Fruit fly (Drosophila melanogaster) whole organism, pupa: ENCODE measurements around the gene CG2816.

Experiments
- CG10348 ChIP-seq: fragments of 200-800 bp; sonication (Bioruptor generic); IDR thresholded peaks from 2 replicates; pipeline ENCODE4 v1.3.6; 2022; ENCODE audit warnings: missing biosample characterization, missing genetic modification characterization
- CG12605 ChIP-seq: fragments of 200-800 bp; sonication (Bioruptor generic); IDR thresholded peaks from 2 replicates; pipeline ENCODE4 v1.3.6; 2022; ENCODE audit warnings: missing biosample characterization, missing genetic modification characterization
- CG13204 ChIP-seq: fragments of 200-800 bp; sonication (Bioruptor generic); optimal IDR thresholded peaks from 2 replicates; lab custom pipeline; 2018; ENCODE audit warnings: missing biosample characterization, mild to moderate bottlenecking, missing genetic modification characterization, moderate library complexity
- CG14655 ChIP-seq: fragments of 200-800 bp; sonication (Bioruptor generic); optimal IDR thresholded peaks from 3 replicates; lab custom pipeline; 2017; ENCODE audit warnings: mild to moderate bottlenecking, missing biosample characterization, missing genetic modification reagents, missing genetic modification characterization
- CG15710 ChIP-seq: fragments of 200-800 bp; sonication (Bioruptor generic); optimal IDR thresholded peaks from 2 replicates; lab custom pipeline; 2018; ENCODE audit warnings: missing biosample characterization, mild to moderate bottlenecking, missing genetic modification characterization, moderate library complexity
- CG17806 ChIP-seq: fragments of 200-800 bp; sonication (Bioruptor generic); optimal IDR thresholded peaks from 2 replicates; lab custom pipeline; 2018; ENCODE audit warnings: missing biosample characterization, mild to moderate bottlenecking, missing genetic modification characterization, moderate library complexity
- CG32121 ChIP-seq: fragments of 200-800 bp; sonication (Bioruptor generic); IDR thresholded peaks from 2 replicates; pipeline ENCODE4 v1.3.6; 2022; ENCODE audit warnings: missing biosample characterization, missing genetic modification characterization
- CG34367 ChIP-seq: fragments of 200-800 bp; sonication (Bioruptor generic); optimal IDR thresholded peaks from 2 replicates; lab custom pipeline; 2018; ENCODE audit warnings: missing biosample characterization, mild to moderate bottlenecking, missing genetic modification characterization
- CG4496 ChIP-seq: fragments of 200-800 bp; sonication (Bioruptor generic); IDR thresholded peaks from 3 replicates; pipeline ENCODE4 v1.3.6; 2022; ENCODE audit warnings: missing biosample characterization, missing genetic modification characterization
- CG8159 ChIP-seq: fragments of 200-800 bp; sonication (Bioruptor generic); optimal IDR thresholded peaks from 3 replicates; lab custom pipeline; 2018; ENCODE audit warnings: missing biosample characterization, mild to moderate bottlenecking, missing genetic modification characterization, moderate library complexity
- CG8301 ChIP-seq: fragments of 200-800 bp; sonication (Bioruptor generic); optimal IDR thresholded peaks from 2 replicates; lab custom pipeline; 2018; ENCODE audit warnings: missing biosample characterization, mild to moderate bottlenecking, missing genetic modification characterization
- CG9948 ChIP-seq: fragments of 200-800 bp; sonication (Bioruptor generic); optimal IDR thresholded peaks from 2 replicates; lab custom pipeline; 2018; ENCODE audit warnings: missing biosample characterization, mild to moderate bottlenecking, missing genetic modification characterization, moderate library complexity
- D1 ChIP-seq: fragments of 200-800 bp; sonication (Bioruptor generic); optimal IDR thresholded peaks from 2 replicates; lab custom pipeline; 2018; ENCODE audit warnings: missing biosample characterization, mild to moderate bottlenecking, missing genetic modification characterization, moderate library complexity
- EcR ChIP-seq: fragments of 200-800 bp; sonication (Bioruptor generic); optimal IDR thresholded peaks from 3 replicates; lab custom pipeline; 2019; ENCODE audit warnings: missing biosample characterization, missing genetic modification characterization, mild to moderate bottlenecking, moderate library complexity, missing genetic modification reagents
- Ets98B ChIP-seq: fragments of 200-800 bp; sonication (Bioruptor generic); IDR thresholded peaks from 2 replicates; pipeline ENCODE4 v1.3.6; 2022; ENCODE audit warnings: missing biosample characterization, missing genetic modification characterization
- Pif1A ChIP-seq: fragments of 200-800 bp; sonication (Bioruptor generic); optimal IDR thresholded peaks from 3 replicates; lab custom pipeline; 2016; ENCODE audit warnings: missing biosample characterization, missing genetic modification characterization
- Pif1B ChIP-seq: fragments of 200-800 bp; sonication (Bioruptor generic); optimal IDR thresholded peaks from 3 replicates; lab custom pipeline; 2016; ENCODE audit warnings: missing biosample characterization, missing genetic modification characterization
- Snoo ChIP-seq: fragments of 200-800 bp; sonication (Bioruptor generic); optimal IDR thresholded peaks from 3 replicates; lab custom pipeline; 2017; ENCODE audit warnings: missing biosample characterization, mild to moderate bottlenecking, missing genetic modification characterization, inconsistent platforms
- fd96Ca ChIP-seq: fragments of 200-800 bp; sonication (Bioruptor generic); IDR thresholded peaks from 3 replicates; pipeline ENCODE4 v1.3.6; 2022; ENCODE audit warnings: missing biosample characterization, missing genetic modification characterization
- gl ChIP-seq: fragments of 200-800 bp; sonication (Bioruptor generic); optimal IDR thresholded peaks from 2 replicates; lab custom pipeline; 2018; ENCODE audit warnings: missing biosample characterization, mild to moderate bottlenecking, missing genetic modification characterization
- rn ChIP-seq: fragments of 200-800 bp; sonication (Bioruptor generic); IDR thresholded peaks from 2 replicates; pipeline ENCODE4 v1.3.6; 2022; ENCODE audit warnings: missing biosample characterization, missing genetic modification characterization

CG2816 gene

DNA sequence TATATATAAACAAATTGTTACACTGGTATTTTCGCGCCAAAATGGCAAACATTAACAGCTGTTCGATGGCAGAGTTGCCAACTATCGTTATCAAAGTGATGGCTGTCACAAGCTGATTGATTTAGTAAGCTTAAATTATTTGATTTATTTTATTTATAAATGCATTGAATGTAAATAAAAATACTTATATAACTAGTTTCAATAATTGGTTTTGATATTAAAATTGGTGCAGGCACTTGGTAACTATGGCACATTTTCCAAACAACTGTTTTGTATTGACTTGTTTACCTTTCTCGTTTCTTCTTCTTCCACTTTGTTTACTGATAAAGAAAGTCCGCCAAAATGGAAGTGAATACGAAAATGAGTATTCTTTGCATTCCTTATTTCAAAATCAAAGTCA lies 8.2 kb downstream of the CG2816 start, which contains the start of gene cutlet:
Gene cutlet, minus strand, starts transcription at position 84 of the 400 bp plus-strand sequence.
- TF ChIP-seq Pif1A, result no peak
- no peak for TF ChIP-seq CG8159
- no peak for TF ChIP-seq CG12605
- TF ChIP-seq gl, result no peak
- no peak for TF ChIP-seq Ets98B
- TF ChIP-seq Snoo (tag; lab: Kevin White, UChicago), result no peak
- no peak for TF ChIP-seq CG32121 (GFP tag; lab: Robert Waterston, UW)
- no peak for TF ChIP-seq CG34367 (tag; lab: Kevin White, UChicago)
- no peak for TF ChIP-seq EcR (GFP tag; lab: Kevin White, UChicago)
- TF ChIP-seq CG14655 (GFP tag; lab: Kevin White, UChicago), result no peak
- no peak for TF ChIP-seq CG9948 (tag; lab: Kevin White, UChicago)
- no peak for TF ChIP-seq CG15710 (tag; lab: Kevin White, UChicago)
- TF ChIP-seq fd96Ca, result no peak
- no peak for TF ChIP-seq Pif1B (GFP tag; lab: Kevin White, UChicago)
- TF ChIP-seq D1 (tag; lab: Kevin White, UChicago), result no peak
- TF ChIP-seq rn (GFP tag; lab: Robert Waterston, UW), result no peak
- TF ChIP-seq CG10348 (GFP tag; lab: Robert Waterston, UW), result no peak
- TF ChIP-seq CG13204 (GFP tag; lab: Kevin White, UChicago), result no peak
- TF ChIP-seq CG4496 (GFP tag; lab: Robert Waterston, UW), result no peak

DNA sequence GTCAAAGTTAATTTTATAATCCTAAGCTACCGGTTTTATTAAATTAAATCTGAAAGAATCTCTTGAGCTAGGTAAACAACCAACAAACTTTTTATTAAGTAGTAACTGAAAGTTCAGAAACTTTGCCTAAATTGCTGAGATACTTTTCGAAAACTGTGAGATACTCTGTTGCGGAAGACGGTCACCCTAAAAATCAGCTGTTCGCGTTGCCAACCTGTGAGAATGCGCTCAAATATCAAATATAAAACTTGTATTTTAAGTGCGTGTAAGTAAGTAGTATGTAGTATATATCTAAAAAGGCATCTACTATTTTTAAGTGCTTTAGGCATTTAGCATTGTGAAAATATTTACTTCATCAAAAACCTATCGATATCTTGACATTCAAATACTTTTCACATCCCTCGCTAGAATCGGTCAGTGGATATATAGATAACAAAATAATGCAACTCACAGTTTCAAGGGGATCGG lies 9.5 kb downstream of the CG2816 start, which contains the start of the genes CG31955 and CG2818:
Gene CG31955, minus strand, starts transcription at position 157 of the 468 bp plus-strand sequence.
Gene CG2818, plus strand, starts transcription at position 412 of the 468 bp plus-strand sequence.
- TF ChIP-seq CG10348 (GFP tag; lab: Robert Waterston, UW) (no peak), rn (GFP tag; lab: Robert Waterston, UW) (no peak), D1 (tag; lab: Kevin White, UChicago) (no peak), CG9948 (tag; lab: Kevin White, UChicago) (no peak), CG4496 (GFP tag; lab: Robert Waterston, UW) (no peak), CG15710 (tag; lab: Kevin White, UChicago) (no peak), CG12605 (no peak), CG34367 (tag; lab: Kevin White, UChicago) (no peak), fd96Ca (no peak), CG17806 (no peak), Snoo (tag; lab: Kevin White, UChicago) (no peak), CG8301 (tag; lab: Kevin White, UChicago) (no peak), gl (no peak), EcR (GFP tag; lab: Kevin White, UChicago) (no peak), CG13204 (GFP tag; lab: Kevin White, UChicago) (no peak), Ets98B (no peak), Pif1A (no peak), Pif1B (GFP tag; lab: Kevin White, UChicago) (no peak)

DNA sequence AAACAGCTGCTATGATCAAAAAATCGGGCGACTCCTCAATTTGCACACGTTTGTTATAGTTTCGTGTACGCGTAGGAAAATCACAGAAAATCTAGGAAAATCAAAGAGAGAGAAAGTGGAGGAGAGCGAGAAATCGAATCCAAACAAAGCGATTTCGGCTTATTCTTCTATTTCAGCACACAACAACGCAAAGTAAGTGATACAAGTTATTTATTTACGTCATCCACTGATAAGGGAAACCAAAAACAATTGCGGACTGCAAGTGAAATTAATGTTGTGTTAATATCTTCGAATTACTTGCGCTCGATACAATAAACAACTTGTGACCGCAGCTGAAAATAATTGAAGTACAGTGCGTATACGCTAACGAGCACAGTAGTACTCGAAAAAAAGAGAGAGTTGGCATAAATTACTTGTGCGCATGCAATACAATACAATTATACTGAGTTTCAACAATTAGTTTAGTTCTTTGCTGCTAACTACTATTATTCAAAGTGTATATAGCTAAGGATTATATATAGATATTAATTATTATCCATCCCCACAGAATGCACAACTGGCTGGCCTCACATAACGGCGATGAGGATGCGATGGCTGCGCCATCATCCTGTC lies 10.2 kb downstream of the CG2816 start:
- no peak for TF ChIP-seq D1 (tag; lab: Kevin White, UChicago)
- TF ChIP-seq Pif1A, result no peak
- no peak for TF ChIP-seq gl

DNA sequence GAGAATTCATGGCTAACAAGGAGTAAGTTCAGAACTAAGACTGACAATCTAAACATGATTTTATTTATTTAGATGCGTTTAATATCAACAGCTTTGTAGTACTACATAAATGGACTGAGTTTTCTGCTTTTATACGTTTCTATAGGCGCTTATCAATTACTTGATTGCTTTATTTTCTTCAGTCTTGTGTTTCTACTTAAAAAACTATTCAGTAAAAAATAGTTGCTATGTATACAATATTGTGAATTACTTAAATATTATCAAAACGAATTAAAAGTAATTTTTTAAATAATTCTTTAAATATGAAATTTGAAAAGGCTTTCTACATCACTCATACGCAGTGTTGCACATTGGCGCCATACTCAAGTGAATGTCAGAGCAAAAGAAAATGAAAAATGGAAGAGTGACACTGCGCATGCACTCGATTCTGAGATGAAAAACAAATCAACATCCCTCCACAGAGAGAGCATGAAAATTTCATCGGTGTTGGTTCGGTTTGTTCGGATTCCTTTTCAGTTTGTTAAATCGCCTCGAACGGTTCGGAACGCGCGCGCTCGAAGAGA lies 14.3 kb downstream of the CG2816 start, which contains the start of the genes lectin-24A and Shaw:
Gene lectin-24A, minus strand, starts transcription at position 101 of the 563 bp plus-strand sequence.
Gene Shaw, plus strand, starts transcription at position 513 of the 563 bp plus-strand sequence.
- TF ChIP-seq CG15710 (tag; lab: Kevin White, UChicago), result no peak
- no peak for TF ChIP-seq CG8159
- TF ChIP-seq EcR (GFP tag; lab: Kevin White, UChicago), result no peak
- TF ChIP-seq CG14655 (GFP tag; lab: Kevin White, UChicago), result no peak
- no peak for TF ChIP-seq D1 (tag; lab: Kevin White, UChicago)
- TF ChIP-seq CG32121 (GFP tag; lab: Robert Waterston, UW), result no peak
- TF ChIP-seq fd96Ca, result no peak
- TF ChIP-seq gl, result no peak
- no peak for TF ChIP-seq CG10348 (GFP tag; lab: Robert Waterston, UW)
- no peak for TF ChIP-seq Pif1B (GFP tag; lab: Kevin White, UChicago)
- no peak for TF ChIP-seq CG12605
- TF ChIP-seq CG4496 (GFP tag; lab: Robert Waterston, UW), result no peak
- no peak for TF ChIP-seq CG13204 (GFP tag; lab: Kevin White, UChicago)
- no peak for TF ChIP-seq Snoo (tag; lab: Kevin White, UChicago)
- no peak for TF ChIP-seq Pif1A
- TF ChIP-seq rn (GFP tag; lab: Robert Waterston, UW), result no peak
- no peak for TF ChIP-seq CG8301 (tag; lab: Kevin White, UChicago)

DNA sequence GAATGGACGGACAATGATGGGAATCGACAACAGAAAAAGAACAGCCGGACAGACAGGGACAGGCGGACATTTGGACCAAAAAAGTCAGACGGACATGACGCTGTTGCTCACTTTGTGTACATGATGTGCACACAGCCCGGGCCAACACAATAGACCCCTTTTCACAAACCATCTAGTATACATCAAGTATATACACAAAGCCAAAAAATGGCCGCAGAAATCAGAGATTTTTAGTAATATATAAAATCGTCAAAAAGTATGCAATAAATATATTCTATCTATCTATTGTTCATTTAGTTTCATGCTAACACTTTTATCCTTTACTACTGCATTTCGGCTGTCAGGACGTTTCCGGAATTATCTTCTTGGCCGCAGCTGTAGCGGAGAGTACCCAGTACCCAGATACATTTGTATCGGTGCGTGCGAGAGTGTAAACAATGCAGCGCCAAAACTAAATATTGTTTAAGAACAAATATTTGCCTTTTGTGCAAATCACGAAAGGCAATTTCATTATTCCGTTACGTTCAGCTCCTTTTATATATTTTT lies 16.0 kb downstream of the CG2816 start:
- TF ChIP-seq CG12605, result no peak
- no peak for TF ChIP-seq CG13204 (GFP tag; lab: Kevin White, UChicago)
- TF ChIP-seq CG14655 (GFP tag; lab: Kevin White, UChicago), result no peak
- no peak for TF ChIP-seq CG8301 (tag; lab: Kevin White, UChicago)
- TF ChIP-seq fd96Ca, result 0 out of 3 replicates have a peak, but pooled peaks have one; percentile 12
- TF ChIP-seq CG34367 (tag; lab: Kevin White, UChicago), result peak; percentile 29
- no peak for TF ChIP-seq CG10348 (GFP tag; lab: Robert Waterston, UW)
- no peak for TF ChIP-seq EcR (GFP tag; lab: Kevin White, UChicago)
- peak; percentile 38 for TF ChIP-seq Pif1B (GFP tag; lab: Kevin White, UChicago)
- TF ChIP-seq CG15710 (tag; lab: Kevin White, UChicago), result no peak
- peak; percentile 52 for TF ChIP-seq Pif1A
- TF ChIP-seq D1 (tag; lab: Kevin White, UChicago), result no peak
- no peak for TF ChIP-seq Ets98B
- TF ChIP-seq CG8159, result peak; percentile 49
- TF ChIP-seq gl, result no peak
- no peak for TF ChIP-seq Snoo (tag; lab: Kevin White, UChicago)
- TF ChIP-seq CG17806, result no peak
- TF ChIP-seq CG4496 (GFP tag; lab: Robert Waterston, UW), result 0 out of 3 replicates have a peak, but pooled peaks have one; percentile 27
- TF ChIP-seq CG9948 (tag; lab: Kevin White, UChicago), result no peak
- no peak for TF ChIP-seq rn (GFP tag; lab: Robert Waterston, UW)
- TF ChIP-seq CG32121 (GFP tag; lab: Robert Waterston, UW), result no peak
